Worm (Caenorhabditis elegans): ENCODE data around the gene fars-3.

DNA sequence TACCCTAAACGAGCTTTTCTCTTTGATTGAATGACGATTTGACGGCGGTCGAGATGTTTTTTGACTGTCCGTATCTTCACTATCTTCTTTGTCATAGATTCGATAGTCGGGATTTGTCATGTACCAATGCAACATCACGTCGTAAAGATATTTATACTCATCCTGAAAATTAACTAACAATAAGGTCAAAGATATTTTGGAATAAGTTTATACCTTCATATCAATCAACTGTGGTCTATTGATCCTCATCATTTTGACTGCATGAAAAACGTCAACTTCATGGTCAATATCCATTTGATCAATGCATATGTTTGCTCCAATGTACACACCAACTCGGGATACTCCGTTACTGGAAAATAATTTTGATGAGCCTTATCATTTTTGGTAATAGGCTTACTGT lies 23.5 kb downstream of the fars-3 start:
- no peak for TF ChIP-seq R02D3.7 (tag; optimal IDR thresholded peaks at IDR 0.05)
- no peak for TF ChIP-seq fos-1 (tag; optimal IDR thresholded peaks at IDR 0.05)
- no peak for TF ChIP-seq ztf-11 (tag; optimal IDR thresholded peaks at IDR 0.05)
- no peak for TF ChIP-seq nhr-237 (tag; optimal IDR thresholded peaks at IDR 0.05)
- no peak for TF ChIP-seq egl-27 (tag; optimal IDR thresholded peaks at IDR 0.05)
- no peak for TF ChIP-seq aly-2 (tag; optimal IDR thresholded peaks at IDR 0.05)
- peak in 1 of 2 experiments; percentile 63 for TF ChIP-seq unc-62 (GFP tag; optimal IDR thresholded peaks at IDR 0.05 in 1 of 2)
- no peak for TF ChIP-seq unc-62 (tag; optimal IDR thresholded peaks at IDR 0.05)
